Fruit fly (Drosophila melanogaster): Measurements from ENCODE around the gene CG31445.

The CG31445 gene

dm6 chr3R:29259466-29260132 lies 15.0 kb upstream of the CG31445 start:
- TF ChIP-seq toe (GFP tag; optimal IDR thresholded peaks at IDR 0.05), result no peak

- TF ChIP-seq cnc (optimal IDR thresholded peaks at IDR 0.05) (no peak), pad (GFP tag; optimal IDR thresholded peaks at IDR 0.05) (peak; percentile 69), kay (GFP tag; ENCODE audit: borderline replicate concordance) (no peak), CG14711 (tag; optimal IDR thresholded peaks at IDR 0.05) (no peak), Mnt (GFP tag; optimal IDR thresholded peaks at IDR 0.05) (no peak), CG1620 (GFP tag; optimal IDR thresholded peaks at IDR 0.05) (no peak), bab1 (GFP tag; optimal IDR thresholded peaks at IDR 0.05) (no peak)
Observed at dm6 chr3R:29257890-29258691, 13.5 kb upstream of the CG31445 start.

dm6 chr3R:29256811-29257439 lies 12.3 kb upstream of the CG31445 start:
- TF ChIP-seq tj (GFP tag; optimal IDR thresholded peaks at IDR 0.05) (peak; percentile 44), toe (GFP tag; optimal IDR thresholded peaks at IDR 0.05) (no peak)

- TF ChIP-seq Mnt (GFP tag; optimal IDR thresholded peaks at IDR 0.05), result no peak
- no peak for TF ChIP-seq toe (GFP tag; optimal IDR thresholded peaks at IDR 0.05)
- no peak for TF ChIP-seq CG33017 (tag; optimal IDR thresholded peaks at IDR 0.05)
- no peak for TF ChIP-seq kay (GFP tag; ENCODE audit: borderline replicate concordance)
- no peak for TF ChIP-seq CG12768 (GFP tag; optimal IDR thresholded peaks at IDR 0.05)
- TF ChIP-seq Crg-1 (GFP tag; optimal IDR thresholded peaks at IDR 0.05), result no peak
- TF ChIP-seq Hr96 (GFP tag; optimal IDR thresholded peaks at IDR 0.05), result peak; percentile 6
- peak; percentile 33 for TF ChIP-seq CG7101 (tag; optimal IDR thresholded peaks at IDR 0.05)
- no peak for TF ChIP-seq CG1620 (GFP tag; optimal IDR thresholded peaks at IDR 0.05)
- TF ChIP-seq Clk (GFP tag; optimal IDR thresholded peaks at IDR 0.05), result no peak
- peak; percentile 2 for TF ChIP-seq CG14711 (tag; optimal IDR thresholded peaks at IDR 0.05)
- no peak for TF ChIP-seq CG5204 (GFP tag; optimal IDR thresholded peaks at IDR 0.05)
- peak; percentile 77 for TF ChIP-seq bab1 (GFP tag; optimal IDR thresholded peaks at IDR 0.05)
- TF ChIP-seq CG7045 (GFP tag; optimal IDR thresholded peaks at IDR 0.05), result no peak
- no peak for TF ChIP-seq CG11617 (GFP tag; optimal IDR thresholded peaks at IDR 0.05)
- TF ChIP-seq pad (GFP tag; optimal IDR thresholded peaks at IDR 0.05), result no peak
- no peak for TF ChIP-seq ovo (GFP tag; optimal IDR thresholded peaks at IDR 0.05)
- TF ChIP-seq cnc (optimal IDR thresholded peaks at IDR 0.05), result no peak
- TF ChIP-seq cic (GFP tag; optimal IDR thresholded peaks at IDR 0.05), result no peak
- TF ChIP-seq tj (GFP tag; optimal IDR thresholded peaks at IDR 0.05), result peak; percentile 90
Observed at dm6 chr3R:29255963-29256527, 11.4 kb upstream of the CG31445 start, which contains the start of gene CG45544. CG45544 (plus strand) TSS chr3R:29256485.

- TF ChIP-seq Clk (GFP tag; optimal IDR thresholded peaks at IDR 0.05), result no peak
- TF ChIP-seq pad (GFP tag; optimal IDR thresholded peaks at IDR 0.05), result peak; percentile 69
- peak; percentile 37 for TF ChIP-seq ovo (GFP tag; optimal IDR thresholded peaks at IDR 0.05)
Observed at dm6 chr3R:29255166-29255962, 10.7 kb upstream of the CG31445 start, which contains the start of gene stg. stg (minus strand) TSS chr3R:29255800.

- TF ChIP-seq CG14711 (tag; optimal IDR thresholded peaks at IDR 0.05) (no peak), Crg-1 (GFP tag; optimal IDR thresholded peaks at IDR 0.05) (no peak), tj (GFP tag; optimal IDR thresholded peaks at IDR 0.05) (peak; percentile 29)
Observed at dm6 chr3R:29254383-29254782, 9.8 kb upstream of the CG31445 start.

- TF ChIP-seq CG33017 (tag; optimal IDR thresholded peaks at IDR 0.05) (no peak), CG1620 (GFP tag; optimal IDR thresholded peaks at IDR 0.05) (no peak), bab1 (GFP tag; optimal IDR thresholded peaks at IDR 0.05) (no peak), Mnt (GFP tag; optimal IDR thresholded peaks at IDR 0.05) (no peak), ovo (GFP tag; optimal IDR thresholded peaks at IDR 0.05) (no peak), pad (GFP tag; optimal IDR thresholded peaks at IDR 0.05) (no peak), tj (GFP tag; optimal IDR thresholded peaks at IDR 0.05) (no peak), Crg-1 (GFP tag; optimal IDR thresholded peaks at IDR 0.05) (no peak), CG12768 (GFP tag; optimal IDR thresholded peaks at IDR 0.05) (no peak), cnc (optimal IDR thresholded peaks at IDR 0.05) (no peak), cic (GFP tag; optimal IDR thresholded peaks at IDR 0.05) (no peak)
Observed at dm6 chr3R:29253874-29254273, 9.2 kb upstream of the CG31445 start.

Measured in whole organism, adult.